Worm (Caenorhabditis elegans) whole organism, L1 larva: ENCODE measurements around the gene let-23.

ENCODE experiments used
- C04F5.9 ChIP-seq: sonication (generic microtip); optimal IDR thresholded peaks from 2 replicates; lab custom pipeline; 2016; ENCODE audit warnings: missing genetic modification characterization, missing compliant biosample characterization
- C16A3.4 ChIP-seq: fragments of 150-350 bp; optimal IDR thresholded peaks from 2 replicates; lab custom pipeline; 2014; ENCODE audit warnings: missing biosample characterization, missing genetic modification characterization
- C34B4.2 ChIP-seq: sonication (generic microtip); optimal IDR thresholded peaks from 2 replicates; lab custom pipeline; 2017; ENCODE audit warnings: mild to moderate bottlenecking, missing genetic modification characterization, missing compliant biosample characterization
- F16B12.6 ChIP-seq: fragments of 150-350 bp; optimal IDR thresholded peaks from 2 replicates; lab custom pipeline; 2014; ENCODE audit warnings: missing biosample characterization, missing genetic modification characterization
- Y116A8C.19 ChIP-seq: sonication (generic microtip); optimal IDR thresholded peaks from 2 replicates; lab custom pipeline; 2016; ENCODE audit warnings: missing compliant biosample characterization, missing genetic modification characterization, borderline replicate concordance
- aha-1 ChIP-seq: fragments of 150-350 bp; optimal IDR thresholded peaks from 2 replicates; lab custom pipeline; 2014; ENCODE audit warnings: missing biosample characterization, missing genetic modification characterization
- blmp-1 ChIP-seq: fragments of 150-350 bp; optimal IDR thresholded peaks from 2 replicates; lab custom pipeline; 2014; ENCODE audit warnings: missing biosample characterization, missing genetic modification characterization
- ceh-63 ChIP-seq: fragments of 200-800 bp; sonication (Bioruptor generic); optimal IDR thresholded peaks from 2 replicates; lab custom pipeline; 2018; ENCODE audit warnings: mild to moderate bottlenecking, missing genetic modification characterization, missing compliant biosample characterization
- ceh-82 ChIP-seq, 3 experiments: fragments of 150-350 bp in 1 of 3; sonication (generic microtip) in 2 of 3; optimal IDR thresholded peaks; 2 replicates each; lab custom pipeline; 2014 to 2017; ENCODE audit warnings: missing biosample characterization in 3 of 3, missing genetic modification characterization in 3 of 3
- ceh-90 ChIP-seq: sonication (generic microtip); optimal IDR thresholded peaks from 2 replicates; lab custom pipeline; 2016; ENCODE audit warnings: missing genetic modification characterization, missing compliant biosample characterization
- dpl-1 ChIP-seq, 3 experiments: fragments of 150-350 bp in 2 of 3; sonication (generic microtip) in 1 of 3; optimal IDR thresholded peaks; 2 replicates each; lab custom pipeline; 2014 to 2017; ENCODE audit warnings: missing biosample characterization in 3 of 3, missing genetic modification characterization in 3 of 3, missing genetic modification reagents in 3 of 3
- efl-1 ChIP-seq, 4 experiments: fragments of 150-350 bp; optimal IDR thresholded peaks in 3 of 4; peaks in 1 of 4; 1 replicate in 1 of 4; 2 replicates in 3 of 4; lab custom pipeline; 2014; ENCODE audit warnings: missing biosample characterization in 2 of 4, missing genetic modification characterization in 2 of 4, missing genetic modification reagents in 2 of 4
- egl-27 ChIP-seq, 2 experiments: fragments of 150-350 bp in 1 of 2; sonication (generic microtip); optimal IDR thresholded peaks; 3 replicates each; lab custom pipeline; 2017 to 2018; ENCODE audit warnings: missing biosample characterization in 2 of 2, missing genetic modification characterization in 2 of 2, missing genetic modification reagents in 2 of 2
- elt-3 ChIP-seq, 6 experiments: fragments of 150-350 bp in 1 of 6; sonication (generic microtip); optimal IDR thresholded peaks; 2 replicates each; lab custom pipeline; 2017 to 2018; ENCODE audit warnings: missing biosample characterization in 6 of 6, missing genetic modification characterization in 6 of 6, inconsistent platforms in 1 of 6
- irx-1 ChIP-seq: sonication (generic microtip); optimal IDR thresholded peaks from 2 replicates; lab custom pipeline; 2016; ENCODE audit warnings: missing genetic modification characterization, missing compliant biosample characterization
- isw-1 ChIP-seq: fragments of 200-800 bp; sonication (Bioruptor generic); IDR thresholded peaks from 2 replicates; pipeline ENCODE4 v1.3.6; 2022; ENCODE audit warnings: missing genetic modification characterization, missing compliant biosample characterization
- lin-14 ChIP-seq: fragments of 200-800 bp; sonication (Bioruptor generic); optimal IDR thresholded peaks from 2 replicates; lab custom pipeline; 2018; ENCODE audit warnings: mild to moderate bottlenecking, missing genetic modification characterization, moderate library complexity, missing compliant biosample characterization
- lin-15B ChIP-seq: fragments of 150-350 bp; sonication (generic microtip); optimal IDR thresholded peaks from 3 replicates; lab custom pipeline; 2014; ENCODE audit warnings: missing biosample characterization, missing genetic modification characterization
- lin-35 ChIP-seq, 2 experiments: fragments of 150-350 bp; optimal IDR thresholded peaks; 2 replicates each; lab custom pipeline; 2014; ENCODE audit warnings: missing biosample characterization in 2 of 2, missing genetic modification characterization in 2 of 2, missing genetic modification reagents in 2 of 2
- lsy-2 ChIP-seq, 2 experiments: fragments of 150-350 bp; optimal IDR thresholded peaks; 2 replicates each; lab custom pipeline; 2014; ENCODE audit warnings: missing biosample characterization in 2 of 2, missing genetic modification characterization in 2 of 2
- mab-9 ChIP-seq: fragments of 200-800 bp; sonication (Bioruptor generic); IDR thresholded peaks from 2 replicates; pipeline ENCODE4 v1.3.6; 2022; ENCODE audit warnings: missing genetic modification reagents, missing genetic modification characterization, missing compliant biosample characterization
- mdl-1 ChIP-seq, 2 experiments: fragments of 150-350 bp; optimal IDR thresholded peaks; 2 replicates each; lab custom pipeline; 2014 to 2017; ENCODE audit warnings: missing biosample characterization in 2 of 2, missing genetic modification characterization in 2 of 2, inconsistent platforms in 1 of 2
- mef-2 ChIP-seq: fragments of 150-350 bp; optimal IDR thresholded peaks from 2 replicates; lab custom pipeline; 2014; ENCODE audit warnings: missing biosample characterization, missing genetic modification characterization
- mep-1 ChIP-seq: fragments of 150-350 bp; optimal IDR thresholded peaks from 2 replicates; lab custom pipeline; 2014; ENCODE audit warnings: missing biosample characterization, missing genetic modification characterization
- nhr-20 ChIP-seq: sonication (generic microtip); optimal IDR thresholded peaks from 2 replicates; lab custom pipeline; 2016; ENCODE audit warnings: mild to moderate bottlenecking, missing genetic modification characterization, missing compliant biosample characterization
- nhr-237 ChIP-seq: fragments of 150-350 bp; optimal IDR thresholded peaks from 2 replicates; lab custom pipeline; 2014; ENCODE audit warnings: missing biosample characterization, missing genetic modification characterization
- nhr-47 ChIP-seq: sonication (generic microtip); optimal IDR thresholded peaks from 2 replicates; lab custom pipeline; 2016; ENCODE audit warnings: mild to moderate bottlenecking, missing genetic modification characterization, moderate library complexity, missing compliant biosample characterization
- nhr-71 ChIP-seq: sonication (generic microtip); optimal IDR thresholded peaks from 2 replicates; lab custom pipeline; 2016; ENCODE audit warnings: mild to moderate bottlenecking, missing genetic modification characterization, moderate library complexity, missing compliant biosample characterization
- nhr-77 ChIP-seq: fragments of 150-350 bp; optimal IDR thresholded peaks from 2 replicates; lab custom pipeline; 2014; ENCODE audit warnings: missing biosample characterization, missing genetic modification characterization
- nhr-90 ChIP-seq: sonication (generic microtip); optimal IDR thresholded peaks from 2 replicates; lab custom pipeline; 2016; ENCODE audit warnings: mild to moderate bottlenecking, missing genetic modification characterization, missing compliant biosample characterization; ENCODE audit not compliant: poor library complexity
- pag-3 ChIP-seq: sonication (generic microtip); optimal IDR thresholded peaks from 2 replicates; lab custom pipeline; 2017; ENCODE audit warnings: missing genetic modification characterization, mild to moderate bottlenecking, missing compliant biosample characterization, antibody characterized with exemption, borderline replicate concordance; ENCODE audit not compliant: insufficient read depth
- pax-3 ChIP-seq: fragments of 200-800 bp; sonication (Bioruptor generic); optimal IDR thresholded peaks from 2 replicates; lab custom pipeline; 2018; ENCODE audit warnings: mild to moderate bottlenecking, missing genetic modification characterization, moderate library complexity, missing compliant biosample characterization
- rnt-1 ChIP-seq: sonication (generic microtip); optimal IDR thresholded peaks from 2 replicates; lab custom pipeline; 2016; ENCODE audit warnings: mild to moderate bottlenecking, missing genetic modification characterization, moderate library complexity, missing compliant biosample characterization
- skn-1 ChIP-seq: fragments of 150-350 bp; optimal IDR thresholded peaks from 2 replicates; lab custom pipeline; 2014; ENCODE audit warnings: missing biosample characterization, missing genetic modification characterization
- snpc-4 ChIP-seq: fragments of 150-350 bp; optimal IDR thresholded peaks from 2 replicates; lab custom pipeline; 2014; ENCODE audit warnings: missing biosample characterization, missing genetic modification characterization
- snu-23 ChIP-seq: sonication (generic microtip); optimal IDR thresholded peaks from 2 replicates; lab custom pipeline; 2016; ENCODE audit warnings: missing genetic modification characterization, missing compliant biosample characterization
- sup-37 ChIP-seq: fragments of 200-800 bp; sonication (Bioruptor generic); optimal IDR thresholded peaks from 2 replicates; lab custom pipeline; 2018; ENCODE audit warnings: mild to moderate bottlenecking, missing genetic modification characterization, missing compliant biosample characterization
- swsn-7 ChIP-seq: sonication (generic microtip); optimal IDR thresholded peaks from 2 replicates; lab custom pipeline; 2016; ENCODE audit warnings: missing genetic modification characterization, missing compliant biosample characterization
- tbx-2 ChIP-seq: sonication (generic microtip); optimal IDR thresholded peaks from 2 replicates; lab custom pipeline; 2016; ENCODE audit warnings: missing genetic modification characterization, missing compliant biosample characterization
- tlp-1 ChIP-seq: fragments of 150-350 bp; optimal IDR thresholded peaks from 2 replicates; lab custom pipeline; 2014; ENCODE audit warnings: missing biosample characterization, missing genetic modification characterization
- unc-130 ChIP-seq: fragments of 150-350 bp; optimal IDR thresholded peaks from 2 replicates; lab custom pipeline; 2017; ENCODE audit warnings: missing biosample characterization, missing genetic modification characterization, inconsistent platforms
- unc-30 ChIP-seq: sonication (generic microtip); optimal IDR thresholded peaks from 2 replicates; lab custom pipeline; 2017; ENCODE audit warnings: missing biosample characterization, missing genetic modification characterization
- unc-62 ChIP-seq: fragments of 150-350 bp; optimal IDR thresholded peaks from 2 replicates; lab custom pipeline; 2014; ENCODE audit warnings: missing biosample characterization, missing genetic modification reagents, missing genetic modification characterization
- unc-86 ChIP-seq: sonication (generic microtip); optimal IDR thresholded peaks from 2 replicates; lab custom pipeline; 2016; ENCODE audit warnings: missing genetic modification characterization, missing compliant biosample characterization
- xbp-1 ChIP-seq: sonication (generic microtip); optimal IDR thresholded peaks from 2 replicates; lab custom pipeline; 2016; ENCODE audit warnings: missing genetic modification characterization, missing compliant biosample characterization
- ztf-4 ChIP-seq: fragments of 150-350 bp; optimal IDR thresholded peaks from 2 replicates; lab custom pipeline; 2014; ENCODE audit warnings: missing biosample characterization, missing genetic modification characterization

Gene let-23

DNA sequence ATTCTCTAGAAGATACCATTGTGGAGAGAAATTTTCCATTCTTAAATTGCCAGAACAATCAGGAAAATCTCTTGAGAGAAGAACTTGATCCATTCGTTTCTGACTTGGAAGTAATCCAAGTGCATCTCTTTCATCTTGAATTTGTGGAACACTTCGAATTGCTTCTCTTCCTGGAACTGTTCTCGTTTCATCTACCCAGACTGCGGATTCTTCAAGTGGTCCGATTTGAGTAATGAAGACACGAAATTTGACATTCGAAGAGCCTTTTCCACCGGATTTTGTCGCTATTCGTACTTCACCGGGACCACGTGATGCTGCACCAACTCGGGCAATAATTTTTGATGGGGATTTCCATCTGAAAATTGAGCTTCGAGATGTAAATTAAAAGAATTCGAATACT is 20.8 kb upstream of the let-23 start:
- TF ChIP-seq ztf-4 (tag; lab: Kevin White, UChicago) (no peak), efl-1 (optimal IDR thresholded peaks at IDR 0.05; lab: Kevin White, UChicago) (no peak), efl-1 (GFP tag; optimal IDR thresholded peaks at IDR 0.05 in 1 of 2; lab: Kevin White, UChicago) (peak in 1 of 2 experiments; percentile 68)
- TF ChIP-seq, all 84 proteins: peak for 1

DNA sequence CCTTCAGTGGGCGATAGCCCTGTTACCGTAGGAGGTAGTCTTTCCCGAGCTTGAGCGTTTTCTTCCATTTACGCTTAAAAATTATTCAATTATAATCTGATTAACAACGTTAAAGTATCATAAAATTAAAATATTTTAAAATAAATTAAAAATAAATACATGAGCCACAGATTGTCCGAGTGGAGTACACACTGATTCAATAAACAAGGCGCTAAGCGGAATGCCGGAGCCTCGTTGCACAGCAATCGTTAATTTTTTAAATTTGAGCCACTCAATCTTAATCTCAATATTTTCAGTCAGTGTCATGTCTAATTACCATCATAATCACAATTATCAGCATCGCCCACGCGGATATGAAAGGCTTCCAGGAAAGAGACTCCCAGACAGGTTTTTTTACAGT is 20.2 kb upstream of the let-23 start, which contains the start of the genes sec-5 and pir-1:
sec-5 (minus strand) TSS at position 73 of the 400 bp plus-strand sequence.
pir-1 (plus strand) TSS at position 221 of the 400 bp plus-strand sequence.
- no peak for TF ChIP-seq mab-9 (GFP tag; lab: Robert Waterston, UW)
- no peak for TF ChIP-seq mdl-1 (tag; optimal IDR thresholded peaks at IDR 0.05; lab: Kevin White, UChicago)
- peak; percentile 48 for TF ChIP-seq nhr-90 (tag; lab: Kevin White, UChicago)
- peak; percentile 48 for TF ChIP-seq rnt-1 (tag; lab: Kevin White, UChicago)
- peak in 1 of 6 experiments; percentile 57 for TF ChIP-seq elt-3 (tag; optimal IDR thresholded peaks at IDR 0.05; lab: Kevin White, UChicago)
- TF ChIP-seq C04F5.9: peak; percentile 42
- TF ChIP-seq nhr-77 (tag; lab: Kevin White, UChicago): no peak
- peak; percentile 20 for TF ChIP-seq C16A3.4 (tag; lab: Kevin White, UChicago)
- TF ChIP-seq tbx-2 (tag; lab: Kevin White, UChicago): peak; percentile 37
- no peak for TF ChIP-seq C34B4.2 (tag; lab: Kevin White, UChicago)
- peak; percentile 59 for TF ChIP-seq lin-14 (GFP tag; lab: Kevin White, UChicago)
- no peak for TF ChIP-seq mef-2 (tag; lab: Kevin White, UChicago)
- TF ChIP-seq nhr-71 (tag; lab: Kevin White, UChicago): peak; percentile 63
- peak; percentile 57 for TF ChIP-seq skn-1
- TF ChIP-seq nhr-20 (tag; lab: Kevin White, UChicago): peak; percentile 45
- no peak for TF ChIP-seq ceh-63 (GFP tag; lab: Kevin White, UChicago)
- TF ChIP-seq lsy-2 (tag; optimal IDR thresholded peaks at IDR 0.05; lab: Kevin White, UChicago): peak; percentile 65 to 74
- peak; percentile 28 for TF ChIP-seq isw-1 (GFP tag; lab: Robert Waterston, UW)
- peak; percentile 30 for TF ChIP-seq blmp-1 (tag; lab: Kevin White, UChicago)
- TF ChIP-seq unc-62 (GFP tag; lab: Kevin White, UChicago): no peak
- TF ChIP-seq unc-86: peak; percentile 32
- peak; percentile 54 for TF ChIP-seq nhr-47
- no peak for TF ChIP-seq egl-27 (tag; optimal IDR thresholded peaks at IDR 0.05; lab: Kevin White, UChicago)
- TF ChIP-seq unc-130 (tag; lab: Kevin White, UChicago): peak; percentile 5
- TF ChIP-seq mep-1: peak; percentile 71
- no peak for TF ChIP-seq aha-1 (tag; lab: Kevin White, UChicago)
- TF ChIP-seq snpc-4 (tag; lab: Kevin White, UChicago): no peak
- TF ChIP-seq efl-1 (optimal IDR thresholded peaks at IDR 0.05; lab: Kevin White, UChicago): peak; percentile 43 to 59
- TF ChIP-seq efl-1 (GFP tag; optimal IDR thresholded peaks at IDR 0.05 in 1 of 2; lab: Kevin White, UChicago): peak; percentile 63 to 66
- TF ChIP-seq unc-30 (tag; lab: Kevin White, UChicago): no peak
- peak; percentile 39 for TF ChIP-seq lin-15B (tag; lab: Kevin White, UChicago)
- TF ChIP-seq tlp-1 (tag; lab: Kevin White, UChicago): no peak
- TF ChIP-seq nhr-237 (tag; lab: Kevin White, UChicago): no peak
- peak; percentile 26 for TF ChIP-seq F16B12.6 (tag; lab: Kevin White, UChicago)
- peak; percentile 56 for TF ChIP-seq snu-23 (GFP tag; lab: Kevin White, UChicago)
- no peak for TF ChIP-seq pag-3 (tag; lab: Kevin White, UChicago)
- no peak for TF ChIP-seq sup-37 (GFP tag; lab: Kevin White, UChicago)
- TF ChIP-seq swsn-7: peak; percentile 42
- TF ChIP-seq dpl-1 (GFP tag; optimal IDR thresholded peaks at IDR 0.05; lab: Kevin White, UChicago): peak in 1 of 3 experiments; percentile 53
- no peak for TF ChIP-seq ztf-4 (tag; lab: Kevin White, UChicago)
- TF ChIP-seq pax-3 (tag; lab: Kevin White, UChicago): no peak
- peak; percentile 56 to 60 for TF ChIP-seq lin-35 (GFP tag; optimal IDR thresholded peaks at IDR 0.05; lab: Kevin White, UChicago)
- peak; percentile 41 for TF ChIP-seq irx-1
- no peak for TF ChIP-seq ceh-90 (tag; lab: Kevin White, UChicago)
- peak; percentile 48 for TF ChIP-seq xbp-1
- peak; percentile 17 to 38 (median 31) for TF ChIP-seq ceh-82 (tag; optimal IDR thresholded peaks at IDR 0.05; lab: Kevin White, UChicago)
- TF ChIP-seq Y116A8C.19 (tag; lab: Kevin White, UChicago): no peak
- TF ChIP-seq, all 84 proteins: peak for 27
